Fruit fly (Drosophila melanogaster) whole organism, pupa: Measurements from ENCODE around the gene DIP-alpha.

Source experiments
- CG10348 ChIP-seq: fragments of 200-800 bp; sonication (Bioruptor generic); IDR thresholded peaks from 2 replicates; pipeline ENCODE4 v1.3.6; 2022; ENCODE audit warnings: missing biosample characterization, missing genetic modification characterization
- CG12605 ChIP-seq: fragments of 200-800 bp; sonication (Bioruptor generic); IDR thresholded peaks from 2 replicates; pipeline ENCODE4 v1.3.6; 2022; ENCODE audit warnings: missing biosample characterization, missing genetic modification characterization
- CG13204 ChIP-seq: fragments of 200-800 bp; sonication (Bioruptor generic); optimal IDR thresholded peaks from 2 replicates; lab custom pipeline; 2018; ENCODE audit warnings: missing biosample characterization, mild to moderate bottlenecking, missing genetic modification characterization, moderate library complexity
- CG14655 ChIP-seq: fragments of 200-800 bp; sonication (Bioruptor generic); optimal IDR thresholded peaks from 3 replicates; lab custom pipeline; 2017; ENCODE audit warnings: mild to moderate bottlenecking, missing biosample characterization, missing genetic modification reagents, missing genetic modification characterization
- CG15710 ChIP-seq: fragments of 200-800 bp; sonication (Bioruptor generic); optimal IDR thresholded peaks from 2 replicates; lab custom pipeline; 2018; ENCODE audit warnings: missing biosample characterization, mild to moderate bottlenecking, missing genetic modification characterization, moderate library complexity
- CG17806 ChIP-seq: fragments of 200-800 bp; sonication (Bioruptor generic); optimal IDR thresholded peaks from 2 replicates; lab custom pipeline; 2018; ENCODE audit warnings: missing biosample characterization, mild to moderate bottlenecking, missing genetic modification characterization, moderate library complexity
- CG32121 ChIP-seq: fragments of 200-800 bp; sonication (Bioruptor generic); IDR thresholded peaks from 2 replicates; pipeline ENCODE4 v1.3.6; 2022; ENCODE audit warnings: missing biosample characterization, missing genetic modification characterization
- CG34367 ChIP-seq: fragments of 200-800 bp; sonication (Bioruptor generic); optimal IDR thresholded peaks from 2 replicates; lab custom pipeline; 2018; ENCODE audit warnings: missing biosample characterization, mild to moderate bottlenecking, missing genetic modification characterization
- CG4496 ChIP-seq: fragments of 200-800 bp; sonication (Bioruptor generic); IDR thresholded peaks from 3 replicates; pipeline ENCODE4 v1.3.6; 2022; ENCODE audit warnings: missing biosample characterization, missing genetic modification characterization
- CG8159 ChIP-seq: fragments of 200-800 bp; sonication (Bioruptor generic); optimal IDR thresholded peaks from 3 replicates; lab custom pipeline; 2018; ENCODE audit warnings: missing biosample characterization, mild to moderate bottlenecking, missing genetic modification characterization, moderate library complexity
- CG8301 ChIP-seq: fragments of 200-800 bp; sonication (Bioruptor generic); optimal IDR thresholded peaks from 2 replicates; lab custom pipeline; 2018; ENCODE audit warnings: missing biosample characterization, mild to moderate bottlenecking, missing genetic modification characterization
- CG9948 ChIP-seq: fragments of 200-800 bp; sonication (Bioruptor generic); optimal IDR thresholded peaks from 2 replicates; lab custom pipeline; 2018; ENCODE audit warnings: missing biosample characterization, mild to moderate bottlenecking, missing genetic modification characterization, moderate library complexity
- D1 ChIP-seq: fragments of 200-800 bp; sonication (Bioruptor generic); optimal IDR thresholded peaks from 2 replicates; lab custom pipeline; 2018; ENCODE audit warnings: missing biosample characterization, mild to moderate bottlenecking, missing genetic modification characterization, moderate library complexity
- EcR ChIP-seq: fragments of 200-800 bp; sonication (Bioruptor generic); optimal IDR thresholded peaks from 3 replicates; lab custom pipeline; 2019; ENCODE audit warnings: missing biosample characterization, missing genetic modification characterization, mild to moderate bottlenecking, moderate library complexity, missing genetic modification reagents
- Ets98B ChIP-seq: fragments of 200-800 bp; sonication (Bioruptor generic); IDR thresholded peaks from 2 replicates; pipeline ENCODE4 v1.3.6; 2022; ENCODE audit warnings: missing biosample characterization, missing genetic modification characterization
- Pif1A ChIP-seq: fragments of 200-800 bp; sonication (Bioruptor generic); optimal IDR thresholded peaks from 3 replicates; lab custom pipeline; 2016; ENCODE audit warnings: missing biosample characterization, missing genetic modification characterization
- Pif1B ChIP-seq: fragments of 200-800 bp; sonication (Bioruptor generic); optimal IDR thresholded peaks from 3 replicates; lab custom pipeline; 2016; ENCODE audit warnings: missing biosample characterization, missing genetic modification characterization
- Snoo ChIP-seq: fragments of 200-800 bp; sonication (Bioruptor generic); optimal IDR thresholded peaks from 3 replicates; lab custom pipeline; 2017; ENCODE audit warnings: missing biosample characterization, mild to moderate bottlenecking, missing genetic modification characterization, inconsistent platforms
- fd96Ca ChIP-seq: fragments of 200-800 bp; sonication (Bioruptor generic); IDR thresholded peaks from 3 replicates; pipeline ENCODE4 v1.3.6; 2022; ENCODE audit warnings: missing biosample characterization, missing genetic modification characterization
- gl ChIP-seq: fragments of 200-800 bp; sonication (Bioruptor generic); optimal IDR thresholded peaks from 2 replicates; lab custom pipeline; 2018; ENCODE audit warnings: missing biosample characterization, mild to moderate bottlenecking, missing genetic modification characterization
- rn ChIP-seq: fragments of 200-800 bp; sonication (Bioruptor generic); IDR thresholded peaks from 2 replicates; pipeline ENCODE4 v1.3.6; 2022; ENCODE audit warnings: missing biosample characterization, missing genetic modification characterization

DIP-alpha gene

dm6 chrX:3558372-3558771, 13.1 kb downstream of the DIP-alpha start:
- no peak for TF ChIP-seq CG34367
- TF ChIP-seq D1 (tag; lab: Kevin White, UChicago) = no peak
- TF ChIP-seq CG9948 (tag; lab: Kevin White, UChicago) = no peak
- no peak for TF ChIP-seq CG15710
- no peak for TF ChIP-seq gl
- TF ChIP-seq CG32121 = no peak
- TF ChIP-seq CG13204 = no peak
- TF ChIP-seq CG17806 (tag; lab: Kevin White, UChicago) = no peak
- TF ChIP-seq fd96Ca (GFP tag; lab: Robert Waterston, UW) = no peak
- TF ChIP-seq, all 21 proteins: peak for 0

dm6 chrX:3557512-3557911, 13.9 kb downstream of the DIP-alpha start, which contains the start of gene ppk8:
Gene ppk8 (plus strand): TSS chrX:3557812.
- TF ChIP-seq CG8159 (tag; lab: Kevin White, UChicago) (no peak), Ets98B (GFP tag; lab: Robert Waterston, UW) (no peak), CG15710 (no peak), EcR (GFP tag; lab: Kevin White, UChicago) (no peak), CG4496 (no peak), Pif1A (GFP tag; lab: Kevin White, UChicago) (no peak), gl (no peak), fd96Ca (GFP tag; lab: Robert Waterston, UW) (no peak), Pif1B (no peak)

dm6 chrX:3555190-3555849, 16.1 kb downstream of the DIP-alpha start:
- TF ChIP-seq Ets98B (GFP tag; lab: Robert Waterston, UW) (peak; percentile 47; the same call in 1 of the 2 replicates), CG12605 (GFP tag; lab: Robert Waterston, UW) (no peak), Pif1A (GFP tag; lab: Kevin White, UChicago) (no peak), D1 (tag; lab: Kevin White, UChicago) (no peak), CG9948 (tag; lab: Kevin White, UChicago) (peak; percentile 34), CG15710 (peak; percentile 56), fd96Ca (GFP tag; lab: Robert Waterston, UW) (peak; percentile 63; the same call in 1 of the 3 replicates), CG8301 (tag; lab: Kevin White, UChicago) (peak; percentile 31), CG13204 (no peak), CG4496 (peak; percentile 69), CG8159 (tag; lab: Kevin White, UChicago) (peak; percentile 58), CG14655 (GFP tag; lab: Kevin White, UChicago) (peak; percentile 60), CG32121 (peak; percentile 48; the same call in 1 of the 2 replicates), CG34367 (peak; percentile 21), CG17806 (tag; lab: Kevin White, UChicago) (peak; percentile 74)
- TF ChIP-seq, all 21 proteins: peak for 11

dm6 chrX:3549275-3549674, 22.2 kb downstream of the DIP-alpha start:
- TF ChIP-seq Ets98B (GFP tag; lab: Robert Waterston, UW) (no peak), rn (GFP tag; lab: Robert Waterston, UW) (no peak), CG12605 (GFP tag; lab: Robert Waterston, UW) (no peak), CG4496 (no peak), fd96Ca (GFP tag; lab: Robert Waterston, UW) (no peak)

- TF ChIP-seq CG14655 (GFP tag; lab: Kevin White, UChicago) (peak; percentile 2), CG8159 (tag; lab: Kevin White, UChicago) (no peak)
Measured at dm6 chrX:3548568-3548967, 22.9 kb downstream of the DIP-alpha start.

- TF ChIP-seq Pif1B = peak; percentile 93
- TF ChIP-seq CG14655 (GFP tag; lab: Kevin White, UChicago) = peak; percentile 97
- TF ChIP-seq CG17806 (tag; lab: Kevin White, UChicago) = peak; percentile 93
- peak; percentile 96 for TF ChIP-seq CG8301 (tag; lab: Kevin White, UChicago)
- TF ChIP-seq CG15710 = peak; percentile 91
- TF ChIP-seq CG34367 = peak; percentile 88
- TF ChIP-seq gl = peak; percentile 72
- peak; percentile 93 for TF ChIP-seq CG32121
- peak; percentile 90 for TF ChIP-seq Pif1A (GFP tag; lab: Kevin White, UChicago)
- TF ChIP-seq CG12605 (GFP tag; lab: Robert Waterston, UW) = peak; percentile 95
- peak; percentile 65 for TF ChIP-seq CG10348 (GFP tag; lab: Robert Waterston, UW)
- peak; percentile 93 for TF ChIP-seq CG4496
- peak; percentile 83 for TF ChIP-seq D1 (tag; lab: Kevin White, UChicago)
- TF ChIP-seq Ets98B (GFP tag; lab: Robert Waterston, UW) = peak; percentile 96
- peak; percentile 29 for TF ChIP-seq EcR (GFP tag; lab: Kevin White, UChicago)
- TF ChIP-seq fd96Ca (GFP tag; lab: Robert Waterston, UW) = peak; percentile 63; the same call in 1 of the 3 replicates
- peak; percentile 86 for TF ChIP-seq rn (GFP tag; lab: Robert Waterston, UW)
- peak; percentile 89 for TF ChIP-seq CG8159 (tag; lab: Kevin White, UChicago)
- TF ChIP-seq CG13204 = peak; percentile 51
- peak; percentile 89 for TF ChIP-seq Snoo (tag; lab: Kevin White, UChicago)
- TF ChIP-seq CG9948 (tag; lab: Kevin White, UChicago) = peak; percentile 91
Measured at dm6 chrX:3545849-3546518, 25.5 kb downstream of the DIP-alpha start.
